Fruit fly (Drosophila melanogaster): Measurements from ENCODE around the gene Prosbeta4.

The Prosbeta4 gene

DNA sequence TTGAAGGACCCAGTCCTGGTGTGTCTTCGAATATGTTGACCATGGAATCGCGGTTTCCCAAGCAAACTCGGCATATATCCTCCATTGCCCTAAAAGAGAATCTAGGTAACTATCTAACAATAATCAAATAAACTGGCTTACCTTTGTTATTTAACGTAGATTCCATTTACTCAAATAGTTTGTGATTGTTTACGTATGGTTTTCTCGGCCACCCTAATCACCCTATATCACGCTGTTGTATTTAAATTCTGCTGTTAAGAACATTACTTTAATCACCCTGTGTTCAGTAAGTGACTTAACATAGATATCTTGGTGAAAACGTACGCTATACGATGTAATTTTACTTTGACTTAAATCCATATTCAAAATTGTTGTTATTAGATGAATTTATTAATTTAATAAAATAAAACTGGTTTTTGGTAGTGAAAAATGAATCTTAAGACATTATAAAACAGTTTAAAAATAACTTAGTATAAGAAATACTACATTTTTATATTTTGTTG is 28.9 kb downstream of the Prosbeta4 start:
- no peak for TF ChIP-seq CG10348 (GFP tag; IDR thresholded peaks at IDR 0.05)
- TF ChIP-seq rn (GFP tag; IDR thresholded peaks at IDR 0.05) = no peak
- TF ChIP-seq CG4496 (GFP tag; IDR thresholded peaks at IDR 0.05) = no peak

DNA sequence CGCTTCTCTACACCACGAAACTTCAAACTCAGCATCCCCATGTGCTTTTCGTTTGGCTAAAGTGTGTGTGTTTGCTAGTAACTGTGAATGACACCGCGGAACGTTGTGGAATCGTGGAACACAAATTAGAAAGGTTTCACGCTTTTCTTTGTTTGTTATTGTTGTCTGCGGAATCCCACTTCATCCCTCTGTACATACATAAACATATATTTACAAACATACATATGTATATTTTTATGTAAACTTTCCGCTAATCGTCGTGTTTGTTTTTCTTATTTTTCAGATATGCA is 41.4 kb downstream of the Prosbeta4 start:
- TF ChIP-seq CG17806 (tag; optimal IDR thresholded peaks at IDR 0.05) = no peak
- no peak for TF ChIP-seq EcR (GFP tag; optimal IDR thresholded peaks at IDR 0.05)
- no peak for TF ChIP-seq D1 (tag; optimal IDR thresholded peaks at IDR 0.05)
- TF ChIP-seq CG9948 (tag; optimal IDR thresholded peaks at IDR 0.05) = no peak
- no peak for TF ChIP-seq CG14655 (GFP tag; optimal IDR thresholded peaks at IDR 0.05)
- no peak for TF ChIP-seq Ets98B (GFP tag; IDR thresholded peaks at IDR 0.05)
- TF ChIP-seq rn (GFP tag; IDR thresholded peaks at IDR 0.05) = no peak
- no peak for TF ChIP-seq CG12605 (GFP tag; IDR thresholded peaks at IDR 0.05)
- TF ChIP-seq fd96Ca (GFP tag; IDR thresholded peaks at IDR 0.05) = no peak
- no peak for TF ChIP-seq CG10348 (GFP tag; IDR thresholded peaks at IDR 0.05)
- TF ChIP-seq Pif1A (GFP tag; optimal IDR thresholded peaks at IDR 0.05) = no peak
- TF ChIP-seq CG34367 (tag; optimal IDR thresholded peaks at IDR 0.05) = no peak
- no peak for TF ChIP-seq Snoo (tag; optimal IDR thresholded peaks at IDR 0.05)
- no peak for TF ChIP-seq CG4496 (GFP tag; IDR thresholded peaks at IDR 0.05)
- no peak for TF ChIP-seq CG8301 (tag; optimal IDR thresholded peaks at IDR 0.05)
- TF ChIP-seq CG15710 (tag; optimal IDR thresholded peaks at IDR 0.05) = no peak
- TF ChIP-seq CG32121 (GFP tag; IDR thresholded peaks at IDR 0.05) = no peak
- no peak for TF ChIP-seq gl (tag; optimal IDR thresholded peaks at IDR 0.05)

DNA sequence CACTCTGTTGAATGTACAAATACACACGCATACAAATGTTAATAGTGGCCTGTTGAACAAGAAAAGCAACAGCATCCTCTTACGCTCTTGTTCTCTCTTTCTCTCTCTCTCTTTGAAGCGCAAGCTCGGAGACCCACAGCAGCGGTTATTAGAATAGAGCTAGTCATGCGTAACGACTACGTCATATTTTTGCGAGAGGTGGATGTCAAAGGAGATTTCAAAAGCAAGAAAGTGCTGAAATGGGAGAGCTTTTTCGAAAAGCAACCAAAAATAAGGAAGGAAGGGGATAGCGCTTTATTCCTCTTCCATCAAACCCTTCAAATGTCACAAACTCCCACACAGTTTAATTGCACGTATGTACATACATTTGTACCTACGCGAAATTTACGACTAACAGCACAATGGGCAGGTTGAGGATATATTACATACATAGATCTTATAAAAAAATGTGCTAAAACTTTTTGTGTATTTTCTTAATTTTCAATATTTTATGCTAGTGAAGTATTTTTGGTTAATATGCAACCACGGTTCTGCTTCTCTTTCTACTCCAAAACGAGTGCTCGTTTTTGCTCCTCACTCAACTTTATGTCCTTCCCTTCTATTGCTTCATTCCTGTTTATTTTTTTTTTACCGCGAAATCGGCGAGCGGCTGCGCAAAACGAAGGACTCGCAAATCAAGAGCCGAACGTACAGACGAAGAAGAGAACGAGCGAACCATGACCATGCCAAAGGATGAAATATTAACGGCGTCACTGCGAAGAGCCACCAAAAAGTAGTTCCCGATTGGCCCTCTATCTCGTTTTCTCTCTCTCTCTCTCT is 41.9 kb downstream of the Prosbeta4 start:
- TF ChIP-seq CG4496 (GFP tag; IDR thresholded peaks at IDR 0.05) (no peak), Ets98B (GFP tag; IDR thresholded peaks at IDR 0.05) (no peak), CG34367 (tag; optimal IDR thresholded peaks at IDR 0.05) (peak; percentile 38), CG14655 (GFP tag; optimal IDR thresholded peaks at IDR 0.05) (peak; percentile 44), fd96Ca (GFP tag; IDR thresholded peaks at IDR 0.05) (0 out of 3 replicates have a peak, but pooled peaks have one; percentile 59), Pif1B (GFP tag; optimal IDR thresholded peaks at IDR 0.05) (peak; percentile 8), CG13204 (GFP tag; optimal IDR thresholded peaks at IDR 0.05) (no peak), CG8301 (tag; optimal IDR thresholded peaks at IDR 0.05) (peak; percentile 22), Snoo (tag; optimal IDR thresholded peaks at IDR 0.05) (peak; percentile 34), CG17806 (tag; optimal IDR thresholded peaks at IDR 0.05) (no peak), rn (GFP tag; IDR thresholded peaks at IDR 0.05) (no peak), CG32121 (GFP tag; IDR thresholded peaks at IDR 0.05) (no peak), EcR (GFP tag; optimal IDR thresholded peaks at IDR 0.05) (no peak), CG8159 (tag; optimal IDR thresholded peaks at IDR 0.05) (peak; percentile 20), Pif1A (GFP tag; optimal IDR thresholded peaks at IDR 0.05) (peak; percentile 61), CG10348 (GFP tag; IDR thresholded peaks at IDR 0.05) (no peak), CG15710 (tag; optimal IDR thresholded peaks at IDR 0.05) (peak; percentile 57), D1 (tag; optimal IDR thresholded peaks at IDR 0.05) (no peak), CG9948 (tag; optimal IDR thresholded peaks at IDR 0.05) (peak; percentile 55), CG12605 (GFP tag; IDR thresholded peaks at IDR 0.05) (no peak; the same call in 1 of the 2 replicates), gl (tag; optimal IDR thresholded peaks at IDR 0.05) (no peak)

- TF ChIP-seq CG13204 (GFP tag; optimal IDR thresholded peaks at IDR 0.05) (peak; percentile 63), EcR (GFP tag; optimal IDR thresholded peaks at IDR 0.05) (peak; percentile 25), rn (GFP tag; IDR thresholded peaks at IDR 0.05) (no peak), D1 (tag; optimal IDR thresholded peaks at IDR 0.05) (peak; percentile 42), CG17806 (tag; optimal IDR thresholded peaks at IDR 0.05) (peak; percentile 67), Pif1A (GFP tag; optimal IDR thresholded peaks at IDR 0.05) (peak; percentile 78), fd96Ca (GFP tag; IDR thresholded peaks at IDR 0.05) (no peak), CG15710 (tag; optimal IDR thresholded peaks at IDR 0.05) (peak; percentile 77), CG14655 (GFP tag; optimal IDR thresholded peaks at IDR 0.05) (peak; percentile 77), CG8159 (tag; optimal IDR thresholded peaks at IDR 0.05) (peak; percentile 76), CG8301 (tag; optimal IDR thresholded peaks at IDR 0.05) (peak; percentile 62), Snoo (tag; optimal IDR thresholded peaks at IDR 0.05) (no peak), Ets98B (GFP tag; IDR thresholded peaks at IDR 0.05) (0 out of 2 replicates have a peak, but pooled peaks have one; percentile 8), CG9948 (tag; optimal IDR thresholded peaks at IDR 0.05) (peak; percentile 77), CG32121 (GFP tag; IDR thresholded peaks at IDR 0.05) (peak; percentile 46; the same call in 1 of the 2 replicates), CG10348 (GFP tag; IDR thresholded peaks at IDR 0.05) (no peak), CG12605 (GFP tag; IDR thresholded peaks at IDR 0.05) (peak; percentile 61; the same call in 1 of the 2 replicates), gl (tag; optimal IDR thresholded peaks at IDR 0.05) (no peak), CG34367 (tag; optimal IDR thresholded peaks at IDR 0.05) (peak; percentile 77), Pif1B (GFP tag; optimal IDR thresholded peaks at IDR 0.05) (peak; percentile 46), CG4496 (GFP tag; IDR thresholded peaks at IDR 0.05) (0 out of 3 replicates have a peak, but pooled peaks have one; percentile 35)
These were observed 44.1 kb downstream of the Prosbeta4 start for dm6 chr2L:16687863-16688262.

dm6 chr2L:16686412-16687043 is 45.4 kb downstream of the Prosbeta4 start:
- TF ChIP-seq CG32121 (GFP tag; IDR thresholded peaks at IDR 0.05) (peak; percentile 35; the same call in 1 of the 2 replicates), fd96Ca (GFP tag; IDR thresholded peaks at IDR 0.05) (peak; percentile 56; the same call in 2 of the 3 replicates), Ets98B (GFP tag; IDR thresholded peaks at IDR 0.05) (peak; percentile 70), Snoo (tag; optimal IDR thresholded peaks at IDR 0.05) (peak; percentile 60), CG12605 (GFP tag; IDR thresholded peaks at IDR 0.05) (peak; percentile 87), CG4496 (GFP tag; IDR thresholded peaks at IDR 0.05) (peak; percentile 85), CG14655 (GFP tag; optimal IDR thresholded peaks at IDR 0.05) (peak; percentile 63), Pif1B (GFP tag; optimal IDR thresholded peaks at IDR 0.05) (peak; percentile 57), CG13204 (GFP tag; optimal IDR thresholded peaks at IDR 0.05) (peak; percentile 80), rn (GFP tag; IDR thresholded peaks at IDR 0.05) (peak; percentile 59; the same call in 1 of the 2 replicates), D1 (tag; optimal IDR thresholded peaks at IDR 0.05) (peak; percentile 69), CG9948 (tag; optimal IDR thresholded peaks at IDR 0.05) (peak; percentile 32), CG15710 (tag; optimal IDR thresholded peaks at IDR 0.05) (peak; percentile 58), CG17806 (tag; optimal IDR thresholded peaks at IDR 0.05) (peak; percentile 55), CG34367 (tag; optimal IDR thresholded peaks at IDR 0.05) (peak; percentile 68), Pif1A (GFP tag; optimal IDR thresholded peaks at IDR 0.05) (peak; percentile 64), gl (tag; optimal IDR thresholded peaks at IDR 0.05) (peak; percentile 79), CG8159 (tag; optimal IDR thresholded peaks at IDR 0.05) (peak; percentile 65), EcR (GFP tag; optimal IDR thresholded peaks at IDR 0.05) (peak; percentile 71), CG8301 (tag; optimal IDR thresholded peaks at IDR 0.05) (peak; percentile 52), CG10348 (GFP tag; IDR thresholded peaks at IDR 0.05) (no peak)

Data from whole organism, pupa.